Fruit fly (Drosophila melanogaster): ENCODE measurements around the gene CG15646.

CG15646 gene

DNA sequence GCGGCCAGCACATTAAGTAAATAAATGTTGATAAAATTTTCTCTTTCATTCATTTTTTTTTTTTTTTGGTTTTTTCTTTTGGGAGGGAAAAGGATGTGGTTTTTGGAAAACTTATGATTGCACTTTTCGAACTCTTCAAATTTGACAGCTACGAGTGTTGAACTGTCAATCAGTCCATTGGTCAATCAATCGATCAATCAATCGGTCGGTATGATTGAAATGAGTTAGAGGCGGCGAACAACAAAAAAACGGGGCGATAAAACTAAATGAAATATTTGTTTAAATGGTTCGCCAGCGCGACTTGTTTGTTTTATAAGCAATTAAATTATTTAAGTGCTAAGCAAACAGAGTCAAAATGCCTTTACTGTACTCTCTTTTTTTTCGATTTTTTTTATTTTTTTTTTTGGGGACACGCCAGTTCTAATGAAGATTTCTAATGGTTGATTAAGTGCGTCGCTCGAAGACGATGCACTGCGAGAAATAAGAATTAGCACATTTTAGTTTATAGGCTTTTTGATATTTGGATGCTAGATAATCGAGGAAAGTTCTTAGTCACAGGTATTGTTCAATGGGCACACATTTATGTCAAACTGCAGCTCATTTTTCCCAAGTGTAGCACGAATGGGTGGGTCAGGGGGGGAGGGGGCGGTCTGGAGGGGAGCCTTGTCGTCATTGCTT is 51.7 kb downstream of the CG15646 start (continued):
- TF ChIP-seq Nf-YB (GFP tag; optimal IDR thresholded peaks at IDR 0.05) (peak; percentile 62), sob (GFP tag; IDR thresholded peaks at IDR 0.05) (peak; percentile 82), danr (GFP tag; IDR thresholded peaks at IDR 0.05) (peak; percentile 61), Side (GFP tag; optimal IDR thresholded peaks at IDR 0.05) (peak; percentile 72), pho (GFP tag; optimal IDR thresholded peaks at IDR 0.05) (peak; percentile 57), CG14710 (tag; optimal IDR thresholded peaks at IDR 0.05) (peak; percentile 71), CG30431 (GFP tag; optimal IDR thresholded peaks at IDR 0.05) (peak; percentile 79), CG12071 (GFP tag; optimal IDR thresholded peaks at IDR 0.05) (peak; percentile 73), CG12236 (GFP tag; optimal IDR thresholded peaks at IDR 0.05) (peak; percentile 51), CG5953 (GFP tag; IDR thresholded peaks at IDR 0.05) (no peak), sc (optimal IDR thresholded peaks at IDR 0.05) (no peak), sc (GFP tag; optimal IDR thresholded peaks at IDR 0.05) (peak; percentile 79), dysf (GFP tag; IDR thresholded peaks at IDR 0.05) (peak; percentile 85), slbo (GFP tag; IDR thresholded peaks at IDR 0.05) (peak; percentile 88), Chrac-16 (GFP tag; optimal IDR thresholded peaks at IDR 0.05) (peak; percentile 80), CG13424 (tag; optimal IDR thresholded peaks at IDR 0.05) (peak; percentile 82), CG2889 (GFP tag; IDR thresholded peaks at IDR 0.05) (peak; percentile 71), CG11695 (GFP tag; IDR thresholded peaks at IDR 0.05) (peak; percentile 63; the same call in 1 of the 3 replicates), CG10543 (GFP tag; optimal IDR thresholded peaks at IDR 0.05) (peak; percentile 57), row (GFP tag; IDR thresholded peaks at IDR 0.05) (peak; percentile 86), Doc3 (GFP tag; IDR thresholded peaks at IDR 0.05; ENCODE audit: partially characterized antibody) (no peak), CG6765 (GFP tag; optimal IDR thresholded peaks at IDR 0.05) (peak; percentile 23), CG31224 (GFP tag; IDR thresholded peaks at IDR 0.05) (peak; percentile 56), trem (tag; optimal IDR thresholded peaks at IDR 0.05) (peak; percentile 63), wor (GFP tag; IDR thresholded peaks at IDR 0.05) (peak; percentile 51), Abd-B (GFP tag; optimal IDR thresholded peaks at IDR 0.05) (peak; percentile 83), nerfin-2 (GFP tag; IDR thresholded peaks at IDR 0.05; ENCODE audit: partially characterized antibody) (no peak), vfl (GFP tag; optimal IDR thresholded peaks at IDR 0.05) (peak; percentile 27), D19B (GFP tag; optimal IDR thresholded peaks at IDR 0.05) (peak; percentile 41), hb (GFP tag; IDR thresholded peaks at IDR 0.05; ENCODE audit: partially characterized antibody) (no peak), ara (GFP tag; IDR thresholded peaks at IDR 0.05) (peak; percentile 71; the same call in 1 of the 2 replicates), CG4820 (GFP tag; optimal IDR thresholded peaks at IDR 0.05) (peak; percentile 84), vvl (GFP tag; IDR thresholded peaks at IDR 0.05) (peak; percentile 83), wdn (GFP tag; IDR thresholded peaks at IDR 0.05) (peak; percentile 33; the same call in 1 of the 2 replicates), Xbp1 (GFP tag; optimal IDR thresholded peaks at IDR 0.05) (peak; percentile 88), CG1024 (GFP tag; IDR thresholded peaks at IDR 0.05) (peak; percentile 76), CG17328 (GFP tag; IDR thresholded peaks at IDR 0.05) (peak; percentile 69), Six4 (GFP tag; optimal IDR thresholded peaks at IDR 0.05) (peak; percentile 87), yki (optimal IDR thresholded peaks at IDR 0.05) (no peak), H2.0 (GFP tag; IDR thresholded peaks at IDR 0.05) (peak; percentile 54), CG4328 (GFP tag; optimal IDR thresholded peaks at IDR 0.05) (peak; percentile 47), Hand (GFP tag; optimal IDR thresholded peaks at IDR 0.05) (peak; percentile 30), CG16779 (GFP tag; IDR thresholded peaks at IDR 0.05) (0 out of 2 replicates have a peak, but pooled peaks have one; percentile 38), Pdp1 (GFP tag; optimal IDR thresholded peaks at IDR 0.05) (peak; percentile 61 to 67), CG5180 (GFP tag; optimal IDR thresholded peaks at IDR 0.05) (peak; percentile 59), CG13894 (tag; optimal IDR thresholded peaks at IDR 0.05) (no peak), chn (GFP tag; optimal IDR thresholded peaks at IDR 0.05) (peak; percentile 64), chif (GFP tag; optimal IDR thresholded peaks at IDR 0.05) (peak; percentile 61 to 71), CG1529 (GFP tag; optimal IDR thresholded peaks at IDR 0.05) (peak; percentile 79), HLH3B (GFP tag; IDR thresholded peaks at IDR 0.05) (peak; percentile 80), pb (GFP tag; optimal IDR thresholded peaks at IDR 0.05) (peak; percentile 55)

Data from whole organism, embryonic.